Worm (Caenorhabditis elegans) whole organism, mixed stage, embryonic: ENCODE data around the gene Y4C6B.7.
"Not testable (repeated sequence)": the region's sequence is repeated elsewhere in the genome, so short reads cannot be mapped to it uniquely, and the experiment has no call there.

Experiments
- bed-3 ChIP-seq: fragments of 200-800 bp; sonication (Bioruptor generic); optimal IDR thresholded peaks from 3 replicates; lab custom pipeline; 2018; ENCODE audit warnings: mild to moderate bottlenecking, missing genetic modification characterization, moderate library complexity, missing compliant biosample characterization
- blmp-1 ChIP-seq: fragments of 150-350 bp; optimal IDR thresholded peaks from 2 replicates; lab custom pipeline; 2014; ENCODE audit warnings: missing biosample characterization, missing genetic modification characterization
- ceh-43 ChIP-seq: fragments of 200-800 bp; sonication (Bioruptor generic); optimal IDR thresholded peaks from 2 replicates; lab custom pipeline; 2018; ENCODE audit warnings: mild to moderate bottlenecking, missing genetic modification characterization, moderate library complexity, missing compliant biosample characterization
- ces-1 ChIP-seq: fragments of 150-350 bp; optimal IDR thresholded peaks from 2 replicates; lab custom pipeline; 2014; ENCODE audit warnings: missing biosample characterization, missing genetic modification reagents, missing genetic modification characterization
- cnd-1 ChIP-seq: fragments of 200-800 bp; sonication (Bioruptor generic); optimal IDR thresholded peaks from 2 replicates; lab custom pipeline; 2018; ENCODE audit warnings: mild to moderate bottlenecking, missing genetic modification characterization, missing compliant biosample characterization
- drap-1 ChIP-seq: fragments of 200-800 bp; sonication (Bioruptor generic); optimal IDR thresholded peaks from 3 replicates; lab custom pipeline; 2018; ENCODE audit warnings: mild to moderate bottlenecking, missing genetic modification characterization, missing compliant biosample characterization
- elt-3 ChIP-seq: fragments of 150-350 bp; optimal IDR thresholded peaks from 2 replicates; lab custom pipeline; 2014; ENCODE audit warnings: missing biosample characterization, missing genetic modification characterization
- flh-1 ChIP-seq: fragments of 200-800 bp; sonication (Bioruptor generic); optimal IDR thresholded peaks from 2 replicates; lab custom pipeline; 2018; ENCODE audit warnings: mild to moderate bottlenecking, missing genetic modification characterization, moderate library complexity, missing compliant biosample characterization
- ham-2 ChIP-seq: fragments of 200-800 bp; sonication (Bioruptor generic); optimal IDR thresholded peaks from 2 replicates; lab custom pipeline; 2018; ENCODE audit warnings: mild to moderate bottlenecking, missing genetic modification characterization, missing compliant biosample characterization
- hlh-1 ChIP-seq: fragments of 150-350 bp; optimal IDR thresholded peaks from 2 replicates; lab custom pipeline; 2014; ENCODE audit warnings: missing biosample characterization, missing genetic modification reagents, missing genetic modification characterization
- lin-32 ChIP-seq: fragments of 200-800 bp; sonication (Bioruptor generic); optimal IDR thresholded peaks from 2 replicates; lab custom pipeline; 2018; ENCODE audit warnings: mild to moderate bottlenecking, missing genetic modification characterization, missing compliant biosample characterization
- lsy-2 ChIP-seq: fragments of 150-350 bp; optimal IDR thresholded peaks from 2 replicates; lab custom pipeline; 2014; ENCODE audit warnings: missing biosample characterization, missing genetic modification characterization
- mab-5 ChIP-seq: fragments of 150-350 bp; optimal IDR thresholded peaks from 2 replicates; lab custom pipeline; 2014; ENCODE audit warnings: missing biosample characterization, missing genetic modification characterization
- nhr-12 ChIP-seq: fragments of 150-350 bp; optimal IDR thresholded peaks from 2 replicates; lab custom pipeline; 2014; ENCODE audit warnings: missing biosample characterization, missing genetic modification characterization
- sem-2 ChIP-seq: fragments of 200-800 bp; sonication (Bioruptor generic); optimal IDR thresholded peaks from 2 replicates; lab custom pipeline; 2018; ENCODE audit warnings: mild to moderate bottlenecking, missing genetic modification characterization, missing compliant biosample characterization
- sptf-1 ChIP-seq: sonication (generic microtip); optimal IDR thresholded peaks from 2 replicates; lab custom pipeline; 2017; ENCODE audit warnings: mild to moderate bottlenecking, missing genetic modification characterization, moderate library complexity, missing compliant biosample characterization
- tbx-8 ChIP-seq: fragments of 200-800 bp; sonication (Bioruptor generic); optimal IDR thresholded peaks from 2 replicates; lab custom pipeline; 2018; ENCODE audit warnings: mild to moderate bottlenecking, missing genetic modification characterization, moderate library complexity, missing compliant biosample characterization
- unc-39 ChIP-seq: fragments of 150-350 bp; optimal IDR thresholded peaks from 2 replicates; lab custom pipeline; 2014; ENCODE audit warnings: missing biosample characterization, missing genetic modification characterization
- unc-62 ChIP-seq: fragments of 150-350 bp; optimal IDR thresholded peaks from 2 replicates; lab custom pipeline; 2014; ENCODE audit warnings: missing biosample characterization, missing genetic modification reagents, missing genetic modification characterization
- zip-8 ChIP-seq: fragments of 150-350 bp; optimal IDR thresholded peaks from 2 replicates; lab custom pipeline; 2014; ENCODE audit warnings: missing biosample characterization, missing genetic modification characterization

Y4C6B.7 gene

DNA sequence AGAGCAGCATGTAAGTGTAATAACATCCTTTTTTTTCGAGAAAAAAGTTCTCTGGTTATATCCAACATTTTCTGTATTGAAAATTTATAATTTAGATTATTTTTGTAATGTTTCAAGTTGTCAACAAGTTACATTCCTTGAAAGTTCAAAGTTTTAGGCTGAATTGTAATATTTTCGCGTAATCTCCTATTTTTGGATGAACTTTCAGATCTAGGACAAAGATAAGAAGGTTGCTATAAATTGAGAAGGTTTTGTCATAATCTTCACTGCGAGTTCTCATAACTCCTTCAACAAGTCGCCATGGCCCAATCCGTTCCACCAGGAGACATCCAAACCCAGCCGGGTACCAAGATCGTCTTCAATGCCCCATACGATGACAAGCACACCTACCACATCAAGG is 37.0 kb downstream of the Y4C6B.7 start, which contains the start of gene msp-65:
Gene msp-65, plus strand, starts transcription at position 301 of the 400 bp plus-strand sequence.
- not testable (repeated sequence) for TF ChIP-seq hlh-1 (tag; lab: Kevin White, UChicago); drap-1 (GFP tag; lab: Kevin White, UChicago); ces-1 (GFP tag; lab: Kevin White, UChicago)
- TF ChIP-seq, all 35 proteins: peak for 0; not testable (repeated sequence) for 35

DNA sequence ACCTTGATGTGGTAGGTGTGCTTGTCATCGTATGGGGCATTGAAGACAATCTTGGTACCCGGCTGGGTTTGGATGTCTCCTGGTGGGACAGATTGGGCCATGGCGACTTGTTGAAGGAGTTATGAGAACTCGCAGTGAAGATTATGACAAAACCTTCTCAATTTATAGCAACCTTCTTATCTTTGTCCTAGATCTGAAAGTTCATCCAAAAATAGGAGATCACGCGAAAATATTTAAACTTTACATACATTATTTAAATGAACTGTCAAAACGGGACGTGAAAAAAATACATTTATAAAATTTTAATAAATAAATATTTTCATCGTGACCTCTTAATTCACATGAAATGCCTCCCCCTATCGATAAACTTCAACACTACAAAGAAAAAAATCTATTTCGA is 40.3 kb downstream of the Y4C6B.7 start, which contains the start of the genes msp-59 and ZK354.2:
Gene msp-59, minus strand, starts transcription at position 101 of the 400 bp plus-strand sequence.
Gene ZK354.2, plus strand, starts transcription at position 395 of the 400 bp plus-strand sequence.
- TF ChIP-seq ces-1 (GFP tag; lab: Kevin White, UChicago); mab-5; sptf-1 (tag; lab: Kevin White, UChicago): not testable (repeated sequence)

DNA sequence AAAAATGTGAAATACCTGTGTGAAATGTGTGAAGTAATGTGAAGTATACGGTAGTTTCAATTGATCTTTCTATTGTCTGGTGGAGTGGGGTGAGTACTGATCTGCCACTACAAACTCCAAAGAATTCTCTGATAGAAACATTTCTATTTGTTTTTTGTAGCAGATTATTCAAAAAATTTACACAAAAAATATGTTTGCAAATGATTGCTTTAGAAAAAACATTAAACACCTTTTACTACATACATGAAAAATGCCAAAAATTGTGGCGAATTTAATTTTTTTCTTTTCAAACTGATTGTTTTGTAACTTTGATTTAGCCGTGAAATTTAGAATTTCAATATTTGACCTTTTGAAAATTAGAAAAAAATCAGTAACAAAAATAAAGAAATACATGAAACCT is 43.5 kb downstream of the Y4C6B.7 start, which contains the start of gene ZK354.3:
Gene ZK354.3, plus strand, starts transcription at position 301 of the 400 bp plus-strand sequence.
- no peak for TF ChIP-seq zip-8 (tag; lab: Kevin White, UChicago)
- no peak for TF ChIP-seq bed-3 (GFP tag; lab: Kevin White, UChicago)

DNA sequence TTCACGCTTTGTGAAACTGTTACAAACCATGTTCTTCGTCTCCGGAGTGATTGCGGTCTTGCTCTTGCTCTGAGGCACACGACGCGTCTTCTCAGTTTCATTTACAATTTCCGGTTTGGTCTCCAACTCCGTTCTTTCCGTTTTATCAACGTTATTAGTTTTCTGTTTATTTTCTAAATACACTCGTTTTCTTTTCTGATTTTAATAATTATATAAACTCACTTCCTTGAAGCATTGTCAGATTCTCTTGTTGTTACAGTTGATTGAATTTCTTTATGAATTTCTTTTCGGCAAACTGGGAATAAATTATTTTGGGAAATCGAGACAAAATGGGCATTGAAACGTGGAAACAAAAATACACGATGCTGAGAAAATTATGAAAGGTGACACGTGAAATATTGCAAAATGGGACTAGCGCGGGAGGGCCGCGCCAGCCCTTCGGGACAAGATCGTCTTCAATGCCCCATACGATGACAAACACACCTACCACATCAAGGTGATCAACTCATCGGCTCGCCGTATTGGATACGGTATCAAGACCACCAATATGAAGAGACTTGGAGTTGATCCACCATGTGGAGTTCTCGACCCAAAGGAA is 45.1 kb downstream of the Y4C6B.7 start, which contains the start of the genes ZK354.9 and msp-58:
Gene ZK354.9, minus strand, starts transcription at position 101 of the 598 bp plus-strand sequence.
Gene msp-58, plus strand, starts transcription at position 548 of the 598 bp plus-strand sequence.
- TF ChIP-seq elt-3 (tag; lab: Kevin White, UChicago); unc-39; blmp-1 (tag; lab: Kevin White, UChicago): not testable (repeated sequence)

DNA sequence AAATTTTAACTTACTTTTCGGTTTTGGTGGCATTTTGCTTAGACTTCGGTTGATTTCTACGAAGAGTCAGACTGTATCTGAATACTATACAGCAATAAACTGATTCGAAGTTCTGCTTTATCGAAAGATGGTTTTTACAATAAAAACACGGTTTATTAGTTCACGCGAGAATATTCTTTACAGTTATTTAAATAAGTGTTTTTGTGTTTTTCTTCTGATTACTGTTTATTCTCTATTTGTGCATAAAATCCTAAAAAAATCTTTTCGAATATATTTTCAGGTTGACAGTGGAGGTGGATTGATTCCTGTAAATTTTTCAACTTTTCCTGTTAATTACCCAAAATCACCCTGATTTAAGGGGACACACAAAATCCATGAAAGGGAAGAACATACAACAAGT is 47.2 kb downstream of the Y4C6B.7 start, which contains the start of gene ZK354.8:
Gene ZK354.8, minus strand, starts transcription at position 101 of the 400 bp plus-strand sequence.
- TF ChIP-seq nhr-12 (tag; lab: Kevin White, UChicago) (no peak), tbx-8 (GFP tag; lab: Kevin White, UChicago) (no peak), blmp-1 (tag; lab: Kevin White, UChicago) (no peak), sem-2 (GFP tag; lab: Kevin White, UChicago) (no peak), ceh-43 (no peak), cnd-1 (tag; lab: Kevin White, UChicago) (no peak), unc-62 (GFP tag; lab: Kevin White, UChicago) (no peak), flh-1 (no peak), ham-2 (GFP tag; lab: Kevin White, UChicago) (no peak), mab-5 (no peak), lin-32 (GFP tag; lab: Kevin White, UChicago) (no peak), hlh-1 (tag; lab: Kevin White, UChicago) (no peak), lsy-2 (tag; lab: Kevin White, UChicago) (no peak)

DNA sequence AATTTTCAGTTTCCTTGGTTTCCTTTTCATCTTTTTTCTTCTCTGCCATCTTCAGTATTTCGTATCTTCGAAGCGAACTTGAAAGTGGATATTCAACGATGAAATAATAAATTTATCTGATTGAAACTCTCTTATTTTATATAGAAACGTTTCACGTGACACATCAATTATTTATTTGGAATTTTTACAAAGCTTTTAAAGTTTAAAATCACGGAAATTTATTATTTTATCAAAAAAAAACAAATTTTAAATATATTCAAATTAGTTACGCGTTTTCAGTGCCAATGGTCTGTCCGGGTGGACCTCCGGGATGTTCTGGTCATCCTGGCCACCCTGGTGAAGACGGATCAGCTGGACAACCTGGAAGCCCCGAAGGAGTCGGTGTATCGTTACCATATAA is 50.2 kb downstream of the Y4C6B.7 start, which contains the start of gene ZK354.7:
Gene ZK354.7, minus strand, starts transcription at position 101 of the 400 bp plus-strand sequence.
- TF ChIP-seq mab-5, result no peak
- TF ChIP-seq sem-2 (GFP tag; lab: Kevin White, UChicago), result no peak
- TF ChIP-seq ham-2 (GFP tag; lab: Kevin White, UChicago), result no peak
- TF ChIP-seq, all 35 proteins: peak for 0
